Worm (Caenorhabditis elegans): Measurements from ENCODE around the gene srh-201.

srh-201 gene

ce11 chrV:9030248-9030647 is 16.6 kb upstream of the srh-201 start, which contains the start of gene C25E10.5:
TSS of gene C25E10.5 (plus strand) at chrV:9030548.
- no peak for TF ChIP-seq nhr-237 (tag; optimal IDR thresholded peaks at IDR 0.05)
- TF ChIP-seq mbf-1 (tag; optimal IDR thresholded peaks at IDR 0.05): no peak
- TF ChIP-seq ZK546.5 (tag; optimal IDR thresholded peaks at IDR 0.05): no peak

- no peak for TF ChIP-seq fos-1 (tag; optimal IDR thresholded peaks at IDR 0.05)
- no peak for TF ChIP-seq unc-55 (GFP tag; optimal IDR thresholded peaks at IDR 0.05)
- TF ChIP-seq zag-1 (tag; optimal IDR thresholded peaks at IDR 0.05): no peak
- no peak for TF ChIP-seq ZK546.5 (tag; optimal IDR thresholded peaks at IDR 0.05)
- no peak for TF ChIP-seq ztf-4 (tag; optimal IDR thresholded peaks at IDR 0.05)
- no peak for TF ChIP-seq lsy-2 (tag; optimal IDR thresholded peaks at IDR 0.05)
- TF ChIP-seq nhr-12 (tag; optimal IDR thresholded peaks at IDR 0.05): no peak
- TF ChIP-seq ceh-16 (tag; optimal IDR thresholded peaks at IDR 0.05): no peak
- no peak for TF ChIP-seq peb-1 (tag; optimal IDR thresholded peaks at IDR 0.05)
- TF ChIP-seq lin-11 (tag; optimal IDR thresholded peaks at IDR 0.05): no peak
- TF ChIP-seq ama-1 (optimal IDR thresholded peaks at IDR 0.05): no peak
- no peak for TF ChIP-seq sma-3 (GFP tag; optimal IDR thresholded peaks at IDR 0.05)
- no peak for TF ChIP-seq ztf-1 (GFP tag; conservative IDR thresholded peaks at IDR 0.05)
- no peak for TF ChIP-seq F13H6.1 (tag; optimal IDR thresholded peaks at IDR 0.05)
- TF ChIP-seq blmp-1 (tag; optimal IDR thresholded peaks at IDR 0.05; ENCODE audit: insufficient read depth): no peak
- no peak for TF ChIP-seq mab-5 (tag; optimal IDR thresholded peaks at IDR 0.05)
- no peak for TF ChIP-seq nhr-10 (tag; optimal IDR thresholded peaks at IDR 0.05)
- no peak for TF ChIP-seq sma-9 (GFP tag; optimal IDR thresholded peaks at IDR 0.05)
- no peak for TF ChIP-seq sma-9 (tag; optimal IDR thresholded peaks at IDR 0.05)
- TF ChIP-seq ztf-11 (tag; optimal IDR thresholded peaks at IDR 0.05): no peak
- TF ChIP-seq egl-27 (tag; optimal IDR thresholded peaks at IDR 0.05): no peak
Measured at ce11 chrV:9024713-9025112, 11.0 kb upstream of the srh-201 start, which contains the start of gene bus-1. TSS of gene bus-1 (minus strand) at chrV:9024813.

- no peak for TF ChIP-seq lsy-2 (tag; optimal IDR thresholded peaks at IDR 0.05)
Measured at ce11 chrV:9022078-9022477, 8.4 kb upstream of the srh-201 start, which contains the start of gene oac-41. TSS of gene oac-41 (minus strand) at chrV:9022178.

- TF ChIP-seq blmp-1 (tag; optimal IDR thresholded peaks at IDR 0.05; ENCODE audit: insufficient read depth) (no peak), sma-3 (GFP tag; optimal IDR thresholded peaks at IDR 0.05) (no peak), R02D3.7 (tag; optimal IDR thresholded peaks at IDR 0.05) (no peak), Y55F3AM.14 (GFP tag; optimal IDR thresholded peaks at IDR 0.05) (no peak), egl-27 (tag; optimal IDR thresholded peaks at IDR 0.05) (no peak), skn-1 (tag; optimal IDR thresholded peaks at IDR 0.05) (no peak), sma-9 (GFP tag; optimal IDR thresholded peaks at IDR 0.05) (no peak), sma-9 (tag; optimal IDR thresholded peaks at IDR 0.05) (no peak), ZK546.5 (tag; optimal IDR thresholded peaks at IDR 0.05) (no peak), nhr-11 (tag; optimal IDR thresholded peaks at IDR 0.05) (no peak), ztf-11 (tag; optimal IDR thresholded peaks at IDR 0.05) (no peak), ceh-82 (tag; optimal IDR thresholded peaks at IDR 0.05) (no peak), nhr-10 (tag; optimal IDR thresholded peaks at IDR 0.05) (no peak), nhr-25 (tag; optimal IDR thresholded peaks at IDR 0.05) (no peak), ama-1 (optimal IDR thresholded peaks at IDR 0.05) (no peak), mab-5 (tag; optimal IDR thresholded peaks at IDR 0.05) (no peak), ceh-16 (tag; optimal IDR thresholded peaks at IDR 0.05) (no peak)
Measured at ce11 chrV:9018871-9019270, 5.2 kb upstream of the srh-201 start.

- TF ChIP-seq lin-13 (GFP tag; optimal IDR thresholded peaks at IDR 0.05) (no peak), nhr-11 (tag; optimal IDR thresholded peaks at IDR 0.05) (no peak), aly-2 (tag; optimal IDR thresholded peaks at IDR 0.05) (no peak), nhr-21 (tag; optimal IDR thresholded peaks at IDR 0.05) (no peak), unc-55 (GFP tag; optimal IDR thresholded peaks at IDR 0.05) (no peak), nhr-25 (tag; optimal IDR thresholded peaks at IDR 0.05) (no peak), sma-3 (GFP tag; optimal IDR thresholded peaks at IDR 0.05) (no peak), F13H6.1 (tag; optimal IDR thresholded peaks at IDR 0.05) (no peak), elt-1 (tag; optimal IDR thresholded peaks at IDR 0.05) (no peak), lsy-2 (tag; optimal IDR thresholded peaks at IDR 0.05) (no peak), ztf-1 (GFP tag; conservative IDR thresholded peaks at IDR 0.05) (no peak), nhr-237 (tag; optimal IDR thresholded peaks at IDR 0.05) (no peak), blmp-1 (tag; optimal IDR thresholded peaks at IDR 0.05; ENCODE audit: insufficient read depth) (no peak)
Measured at ce11 chrV:9016479-9016878, 2.8 kb upstream of the srh-201 start, which contains the start of gene oac-40. TSS of gene oac-40 (plus strand) at chrV:9016779.
